Fruit fly (Drosophila melanogaster): Measurements from ENCODE around the gene ph-p.

The ph-p gene

dm6 chrX:2137587-2138341 lies 407 bp downstream of the ph-p start:
- peak; percentile 97 for TF ChIP-seq svp (GFP tag)
- TF ChIP-seq Smox (GFP tag; optimal IDR thresholded peaks at IDR 0.05) = peak; percentile 97
- TF ChIP-seq fkh (GFP tag; optimal IDR thresholded peaks at IDR 0.05) = peak; percentile 81
- peak; percentile 100 for TF ChIP-seq CG15336 (GFP tag; IDR thresholded peaks at IDR 0.05)
- peak; percentile 97 for TF ChIP-seq Eip93F (GFP tag; optimal IDR thresholded peaks at IDR 0.05)
- peak; percentile 98 for TF ChIP-seq Lpt (GFP tag; optimal IDR thresholded peaks at IDR 0.05)
- TF ChIP-seq CG16779 (tag; optimal IDR thresholded peaks at IDR 0.05) = peak; percentile 97
- TF ChIP-seq CG6163 (GFP tag; IDR thresholded peaks at IDR 0.05) = peak; percentile 97
- TF ChIP-seq Sox14 (GFP tag; optimal IDR thresholded peaks at IDR 0.05) = peak; percentile 98
- TF ChIP-seq cyc (GFP tag; optimal IDR thresholded peaks at IDR 0.05) = peak; percentile 94
- peak; percentile 97 for TF ChIP-seq CG1621 (tag; optimal IDR thresholded peaks at IDR 0.05)
- peak; percentile 97 for TF ChIP-seq Sox102F (GFP tag; optimal IDR thresholded peaks at IDR 0.05)
- TF ChIP-seq Sox15 (GFP tag; optimal IDR thresholded peaks at IDR 0.05) = peak; percentile 98
- peak; percentile 99 for TF ChIP-seq Gug (GFP tag; IDR thresholded peaks at IDR 0.05)
- TF ChIP-seq Eip75B (GFP tag; optimal IDR thresholded peaks at IDR 0.05) = peak; percentile 97
- TF ChIP-seq dac (GFP tag; optimal IDR thresholded peaks at IDR 0.05) = peak; percentile 94
- peak; percentile 99 for TF ChIP-seq topi (GFP tag; optimal IDR thresholded peaks at IDR 0.05)
- TF ChIP-seq pdm3 (GFP tag; optimal IDR thresholded peaks at IDR 0.05) = peak; percentile 98
- TF ChIP-seq fd59A (GFP tag; optimal IDR thresholded peaks at IDR 0.05) = peak; percentile 99
- peak; percentile 99 for TF ChIP-seq Ets96B (tag; optimal IDR thresholded peaks at IDR 0.05)
- TF ChIP-seq acj6 (GFP tag; optimal IDR thresholded peaks at IDR 0.05) = peak; percentile 98
- peak; percentile 99 for TF ChIP-seq CG8119 (GFP tag; IDR thresholded peaks at IDR 0.05)
- peak; percentile 98 for TF ChIP-seq achi (GFP tag; optimal IDR thresholded peaks at IDR 0.05)
- TF ChIP-seq CG10631 (GFP tag; optimal IDR thresholded peaks at IDR 0.05) = peak; percentile 98
- TF ChIP-seq Blimp-1 (GFP tag; optimal IDR thresholded peaks at IDR 0.05) = peak; percentile 92
- peak; percentile 97 for TF ChIP-seq net (GFP tag; optimal IDR thresholded peaks at IDR 0.05)
- peak; percentile 99 for TF ChIP-seq Eip78C (GFP tag)
- TF ChIP-seq CG7368 (GFP tag; optimal IDR thresholded peaks at IDR 0.05) = peak; percentile 95
- peak; percentile 94 to 96 for TF ChIP-seq salr (GFP tag; optimal IDR thresholded peaks at IDR 0.05)
- TF ChIP-seq CG11762 (GFP tag; optimal IDR thresholded peaks at IDR 0.05; ENCODE audit: insufficient read depth) = peak; percentile 99
- peak; percentile 94 for TF ChIP-seq Hr39 (GFP tag; optimal IDR thresholded peaks at IDR 0.05)
- peak; percentile 97 for TF ChIP-seq CG6854 (GFP tag; optimal IDR thresholded peaks at IDR 0.05)
- TF ChIP-seq OdsH (GFP tag; optimal IDR thresholded peaks at IDR 0.05) = peak; percentile 99
- peak; percentile 96 for TF ChIP-seq Ets21C (GFP tag; optimal IDR thresholded peaks at IDR 0.05)
- TF ChIP-seq CG11294 (GFP tag; IDR thresholded peaks at IDR 0.05) = peak; percentile 98
- peak; percentile 97 for TF ChIP-seq CG32006 (GFP tag; optimal IDR thresholded peaks at IDR 0.05)
- peak; percentile 98 for TF ChIP-seq CG3919 (GFP tag; optimal IDR thresholded peaks at IDR 0.05)
- peak; percentile 98 for TF ChIP-seq CG4318 (GFP tag; optimal IDR thresholded peaks at IDR 0.05)
- TF ChIP-seq eg (GFP tag; IDR thresholded peaks at IDR 0.05) = peak; percentile 98
- TF ChIP-seq Hr38 (GFP tag; optimal IDR thresholded peaks at IDR 0.05) = peak; percentile 44
- peak; percentile 99 for TF ChIP-seq CG8632 (GFP tag; optimal IDR thresholded peaks at IDR 0.05)
- TF ChIP-seq CG8319 (GFP tag; optimal IDR thresholded peaks at IDR 0.05) = peak; percentile 97
- TF ChIP-seq esn (GFP tag; optimal IDR thresholded peaks at IDR 0.05) = peak; percentile 97
- peak; percentile 99 for TF ChIP-seq CG10669 (GFP tag; optimal IDR thresholded peaks at IDR 0.05)
- TF ChIP-seq ss (GFP tag; optimal IDR thresholded peaks at IDR 0.05) = peak; percentile 97 to 99
- peak; percentile 97 for TF ChIP-seq Hr4 (GFP tag; optimal IDR thresholded peaks at IDR 0.05)
- peak; percentile 98 for TF ChIP-seq lz (GFP tag; optimal IDR thresholded peaks at IDR 0.05)
- TF ChIP-seq dsx (GFP tag; optimal IDR thresholded peaks at IDR 0.05; ENCODE audit: poor library complexity, severe bottlenecking) = peak; percentile 97
- TF ChIP-seq vri (GFP tag; optimal IDR thresholded peaks at IDR 0.05) = peak; percentile 95
- peak; percentile 97 for TF ChIP-seq CG6792 (GFP tag; optimal IDR thresholded peaks at IDR 0.05)
- TF ChIP-seq fd85E (GFP tag; optimal IDR thresholded peaks at IDR 0.05) = peak; percentile 91

All from whole organism, prepupa.